Fruit fly (Drosophila melanogaster): ENCODE measurements around the gene CG32486.

CG32486 gene

DNA sequence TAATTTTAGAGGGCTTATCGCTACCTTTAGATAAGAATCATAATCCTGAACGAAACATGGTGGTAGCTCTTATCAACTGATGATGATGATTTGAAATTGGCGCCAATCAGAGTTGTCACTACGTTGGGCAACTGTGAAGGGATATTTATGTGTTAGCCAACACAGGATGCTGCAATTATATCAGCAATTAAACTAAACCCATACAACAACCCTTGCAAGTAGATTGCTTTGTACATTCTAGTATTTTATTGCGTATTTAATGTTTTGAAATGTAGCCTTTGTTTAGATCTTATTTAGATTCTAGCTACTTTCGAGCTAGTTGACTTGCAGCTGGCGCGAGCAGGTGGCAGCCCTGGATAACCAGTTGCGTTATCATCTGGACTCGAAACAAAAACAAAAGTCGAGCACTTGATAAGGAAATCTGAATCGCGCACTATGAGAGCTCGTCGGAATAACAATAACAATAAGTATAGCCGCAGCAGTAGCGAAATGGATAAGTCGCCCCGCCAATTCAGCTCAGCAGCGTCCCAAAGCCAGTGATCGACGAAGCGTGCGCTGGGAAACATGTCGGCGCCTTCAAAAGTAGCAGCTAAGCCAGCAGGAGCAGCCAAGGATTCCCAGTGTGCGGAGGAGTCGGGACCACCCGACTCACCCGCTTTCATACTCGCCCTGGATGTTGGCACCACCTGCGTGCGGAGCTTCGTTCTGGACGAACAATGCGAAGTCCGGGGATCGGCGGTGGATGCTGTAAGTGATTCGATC is 18.3 kb downstream of the CG32486 start, which contains the start of gene CG1271 (continued):
- TF ChIP-seq Lim3 (GFP tag; IDR thresholded peaks at IDR 0.05) (no peak), CG17568 (GFP tag; optimal IDR thresholded peaks at IDR 0.05) (no peak), Neu2 (GFP tag; optimal IDR thresholded peaks at IDR 0.05; ENCODE audit: borderline replicate concordance) (peak; percentile 28), stwl (tag; optimal IDR thresholded peaks at IDR 0.05) (peak; percentile 88), CG11093 (GFP tag; IDR thresholded peaks at IDR 0.05) (no peak)

dm6 chr3L:3050185-3050584 is 20.5 kb downstream of the CG32486 start, which contains the start of gene CG32485:
Gene CG32485, plus strand, starts transcription at chr3L:3050323.
- TF ChIP-seq HLH54F (GFP tag; optimal IDR thresholded peaks at IDR 0.05): no peak
- TF ChIP-seq HmgZ (tag; optimal IDR thresholded peaks at IDR 0.05): no peak
- no peak for TF ChIP-seq trh (GFP tag; optimal IDR thresholded peaks at IDR 0.05)
- no peak for TF ChIP-seq Doc3 (GFP tag; IDR thresholded peaks at IDR 0.05; ENCODE audit: partially characterized antibody)
- no peak for TF ChIP-seq Poxn (GFP tag; IDR thresholded peaks at IDR 0.05)
- TF ChIP-seq CG12155 (GFP tag; optimal IDR thresholded peaks at IDR 0.05): no peak
- TF ChIP-seq Antp (GFP tag; optimal IDR thresholded peaks at IDR 0.05): no peak
- TF ChIP-seq CG17385 (GFP tag; optimal IDR thresholded peaks at IDR 0.05): no peak
- peak; percentile 86 for TF ChIP-seq CG15601 (tag; optimal IDR thresholded peaks at IDR 0.05)
- no peak for TF ChIP-seq CG10979 (tag; optimal IDR thresholded peaks at IDR 0.05)
- TF ChIP-seq bbx (GFP tag; IDR thresholded peaks at IDR 0.05; ENCODE audit: partially characterized antibody): 0 out of 2 replicates have a peak, but pooled peaks have one; percentile 31
- TF ChIP-seq CG10543 (GFP tag; optimal IDR thresholded peaks at IDR 0.05): no peak
- no peak for TF ChIP-seq CG8089 (GFP tag; optimal IDR thresholded peaks at IDR 0.05)
- no peak for TF ChIP-seq HHEX (GFP tag; optimal IDR thresholded peaks at IDR 0.05)
- no peak for TF ChIP-seq CrebB (tag; optimal IDR thresholded peaks at IDR 0.05)
- TF ChIP-seq Oaz (GFP tag; IDR thresholded peaks at IDR 0.05): no peak
- no peak for TF ChIP-seq Nf-YA (GFP tag; IDR thresholded peaks at IDR 0.05)
- TF ChIP-seq B-H1 (GFP tag; IDR thresholded peaks at IDR 0.05): no peak
- TF ChIP-seq Hey (tag; optimal IDR thresholded peaks at IDR 0.05): no peak
- TF ChIP-seq trem (tag; optimal IDR thresholded peaks at IDR 0.05): peak; percentile 4
- no peak for TF ChIP-seq CG16779 (GFP tag; IDR thresholded peaks at IDR 0.05)
- no peak for TF ChIP-seq sisA (GFP tag; IDR thresholded peaks at IDR 0.05)
- TF ChIP-seq CG4424 (GFP tag; optimal IDR thresholded peaks at IDR 0.05): no peak
- no peak for TF ChIP-seq CG42726 (GFP tag; IDR thresholded peaks at IDR 0.05; ENCODE audit: partially characterized antibody)
- no peak for TF ChIP-seq ERR (GFP tag; optimal IDR thresholded peaks at IDR 0.05)
- TF ChIP-seq B-H2 (GFP tag; optimal IDR thresholded peaks at IDR 0.05): no peak
- TF ChIP-seq CG15011 (GFP tag; optimal IDR thresholded peaks at IDR 0.05): no peak
- no peak for TF ChIP-seq CG17361 (GFP tag; IDR thresholded peaks at IDR 0.05)
- no peak for TF ChIP-seq CG1647 (GFP tag; optimal IDR thresholded peaks at IDR 0.05)
- no peak for TF ChIP-seq BtbVII (GFP tag; optimal IDR thresholded peaks at IDR 0.05)
- TF ChIP-seq CG7372 (GFP tag; IDR thresholded peaks at IDR 0.05): no peak
- peak; percentile 57 for TF ChIP-seq CG9797 (GFP tag; optimal IDR thresholded peaks at IDR 0.05)
- no peak for TF ChIP-seq exex (tag; optimal IDR thresholded peaks at IDR 0.05)
- TF ChIP-seq pb (GFP tag; optimal IDR thresholded peaks at IDR 0.05): no peak
- no peak for TF ChIP-seq CG11696 (GFP tag; IDR thresholded peaks at IDR 0.05)
- no peak for TF ChIP-seq Mad (GFP tag; optimal IDR thresholded peaks at IDR 0.05)
- no peak for TF ChIP-seq ap (GFP tag; IDR thresholded peaks at IDR 0.05)
- no peak for TF ChIP-seq CG11398 (GFP tag; optimal IDR thresholded peaks at IDR 0.05)
- no peak for TF ChIP-seq CG2875 (GFP tag; optimal IDR thresholded peaks at IDR 0.05)
- TF ChIP-seq peb (GFP tag; IDR thresholded peaks at IDR 0.05): no peak
- no peak for TF ChIP-seq CG9932 (GFP tag; IDR thresholded peaks at IDR 0.05)
- no peak for TF ChIP-seq CG17328 (GFP tag; IDR thresholded peaks at IDR 0.05)
- TF ChIP-seq Rx (GFP tag; IDR thresholded peaks at IDR 0.05): no peak
- TF ChIP-seq ro (GFP tag; IDR thresholded peaks at IDR 0.05): no peak
- no peak for TF ChIP-seq NC2α (GFP tag; optimal IDR thresholded peaks at IDR 0.05)

Measured in whole organism, embryonic.